Worm (Caenorhabditis elegans): ENCODE results near the gene atln-2.
"Not testable (repeated sequence)": the region's sequence is repeated elsewhere in the genome, so short reads cannot be mapped to it uniquely, and the experiment has no call there.

The atln-2 gene

DNA sequence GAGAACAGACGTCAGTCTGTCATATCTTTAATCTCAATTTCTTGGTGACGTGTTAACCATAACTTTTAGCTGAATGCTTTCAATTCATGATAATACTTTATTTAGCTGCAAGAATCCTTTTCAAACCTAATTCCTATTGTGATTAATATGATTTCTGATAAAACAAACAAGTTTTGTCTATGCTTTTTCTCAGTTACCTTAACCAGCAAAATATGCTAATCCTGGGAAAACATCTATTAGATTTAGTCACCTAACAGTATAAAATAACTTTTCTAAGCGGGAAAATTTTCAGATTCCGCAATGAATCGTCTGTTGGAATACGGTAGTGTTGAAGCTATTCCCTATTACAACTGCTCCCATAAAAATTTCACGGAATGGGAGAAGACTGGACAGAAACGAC lies 42.8 kb upstream of the atln-2 start, which contains the start of gene Y57G11C.30:
TSS of gene Y57G11C.30 (plus strand) at position 301 of the 400 bp plus-strand sequence.
- TF ChIP-seq atf-7 (tag; optimal IDR thresholded peaks at IDR 0.05); hlh-12 (tag; optimal IDR thresholded peaks at IDR 0.05); ceh-91 (GFP tag; IDR thresholded peaks at IDR 0.05): not testable (repeated sequence)

DNA sequence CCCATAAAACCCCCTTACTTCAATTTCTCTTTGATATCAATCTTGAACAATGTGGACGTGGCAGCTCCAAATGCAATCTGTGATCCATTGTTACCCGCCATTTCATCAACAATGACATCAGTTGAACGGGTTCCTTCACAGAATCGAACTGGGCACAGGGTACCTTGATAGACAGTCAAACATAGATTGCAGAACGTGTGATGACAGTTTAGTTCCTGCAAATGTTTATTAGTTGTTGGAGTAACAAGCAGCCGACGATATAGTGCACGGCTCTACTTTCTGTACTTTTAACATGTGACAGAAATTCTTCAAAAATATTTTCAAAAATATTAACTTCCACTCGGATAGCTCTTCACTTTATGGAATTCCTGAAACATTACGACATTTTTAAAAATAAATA lies 37.2 kb upstream of the atln-2 start, which contains the start of gene Y57G11C.48:
TSS of gene Y57G11C.48 (minus strand) at position 101 of the 400 bp plus-strand sequence.
- TF ChIP-seq attf-6 (GFP tag; IDR thresholded peaks at IDR 0.05) (peak; percentile 17; the same call in 1 of the 2 replicates), mes-4 (tag; optimal IDR thresholded peaks at IDR 0.05) (no peak)

- peak; percentile 83 for TF ChIP-seq attf-6 (GFP tag; IDR thresholded peaks at IDR 0.05)
- TF ChIP-seq snpc-4 (GFP tag; optimal IDR thresholded peaks at IDR 0.05) = no peak
- TF ChIP-seq snpc-4 (tag; optimal IDR thresholded peaks at IDR 0.05) = peak in 1 of 4 experiments; percentile 44
- no peak for TF ChIP-seq tlf-1 (GFP tag; optimal IDR thresholded peaks at IDR 0.05)
These were observed 32.4 kb upstream of the atln-2 start for ce11 chrIV:14949048-14949447.

ce11 chrIV:14950468-14950867 lies 30.9 kb upstream of the atln-2 start, which contains the start of gene Y41E3.22:
Gene Y41E3.22, plus strand, starts transcription at chrIV:14950710.
- TF ChIP-seq let-607 (tag; optimal IDR thresholded peaks at IDR 0.05) = no peak
- TF ChIP-seq dpl-1 (GFP tag; optimal IDR thresholded peaks at IDR 0.05) = no peak
- TF ChIP-seq let-526 (GFP tag; IDR thresholded peaks at IDR 0.05) = no peak
- no peak for TF ChIP-seq madf-8 (GFP tag; conservative IDR thresholded peaks at IDR 0.05)
- TF ChIP-seq F10E7.11 (tag; optimal IDR thresholded peaks at IDR 0.05) = no peak
- TF ChIP-seq hrde-1 (tag; optimal IDR thresholded peaks at IDR 0.05; ENCODE audit: borderline replicate concordance) = no peak
- TF ChIP-seq T26A5.8 (tag; optimal IDR thresholded peaks at IDR 0.05) = no peak
- TF ChIP-seq ceh-58 (GFP tag; IDR thresholded peaks at IDR 0.05) = no peak
- no peak for TF ChIP-seq lin-35 (GFP tag; optimal IDR thresholded peaks at IDR 0.05)
- TF ChIP-seq egl-44 (GFP tag; IDR thresholded peaks at IDR 0.05) = no peak
- no peak for TF ChIP-seq ztf-25 (GFP tag; IDR thresholded peaks at IDR 0.05)
- no peak for TF ChIP-seq ceh-91 (GFP tag; IDR thresholded peaks at IDR 0.05)
- TF ChIP-seq die-1 (tag; optimal IDR thresholded peaks at IDR 0.05) = no peak
- TF ChIP-seq K11D2.4 (GFP tag; IDR thresholded peaks at IDR 0.05) = no peak
- no peak for TF ChIP-seq ekl-4 (GFP tag; IDR thresholded peaks at IDR 0.05)

DNA sequence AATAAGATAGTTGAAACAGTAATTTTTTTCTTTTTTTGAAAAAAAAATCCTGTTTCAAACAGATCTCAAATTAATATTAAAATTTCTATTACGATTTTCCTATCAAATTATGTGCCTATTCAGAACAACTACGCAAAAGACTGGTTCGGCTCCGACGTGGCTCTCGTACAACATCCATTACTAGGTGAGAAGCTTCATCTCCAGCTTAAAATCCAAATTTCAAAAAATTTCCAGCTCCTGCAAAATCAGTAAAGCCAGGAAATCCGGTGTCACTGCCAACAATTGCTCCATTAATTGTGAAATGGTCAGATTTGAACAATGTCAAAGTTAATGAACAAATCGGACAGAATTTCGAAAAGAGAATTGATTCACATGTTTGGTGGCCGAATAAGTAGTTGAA lies 27.6 kb upstream of the atln-2 start:
- TF ChIP-seq lin-35 (GFP tag; optimal IDR thresholded peaks at IDR 0.05) (no peak), madf-8 (GFP tag; conservative IDR thresholded peaks at IDR 0.05) (no peak), snpc-3.4 (tag; optimal IDR thresholded peaks at IDR 0.05) (peak; percentile 22), unc-62 (GFP tag; optimal IDR thresholded peaks at IDR 0.05) (no peak), hrde-1 (tag; optimal IDR thresholded peaks at IDR 0.05; ENCODE audit: borderline replicate concordance) (peak; percentile 60), ceh-100 (GFP tag; IDR thresholded peaks at IDR 0.05) (no peak), F33H1.4 (GFP tag; IDR thresholded peaks at IDR 0.05) (peak; percentile 39), athp-1 (tag; optimal IDR thresholded peaks at IDR 0.05) (peak; percentile 60), snpc-4 (GFP tag; optimal IDR thresholded peaks at IDR 0.05) (peak; percentile 68), snpc-4 (tag; optimal IDR thresholded peaks at IDR 0.05) (peak in 1 of 4 experiments; percentile 93), aptf-3 (GFP tag; IDR thresholded peaks at IDR 0.05) (0 out of 2 replicates have a peak, but pooled peaks have one; percentile 57), hmg-1.2 (GFP tag; IDR thresholded peaks at IDR 0.05) (0 out of 2 replicates have a peak, but pooled peaks have one; percentile 5), nhr-80 (tag; optimal IDR thresholded peaks at IDR 0.05) (no peak), F49E8.2 (tag; optimal IDR thresholded peaks at IDR 0.05; ENCODE audit: insufficient read depth) (peak; percentile 52), madf-6 (GFP tag; IDR thresholded peaks at IDR 0.05) (peak; percentile 30; the same call in 1 of the 2 replicates), him-1 (tag; optimal IDR thresholded peaks at IDR 0.05) (peak; percentile 41), ztf-26 (tag; optimal IDR thresholded peaks at IDR 0.05) (no peak), rec-8 (tag; optimal IDR thresholded peaks at IDR 0.05) (peak in 1 of 2 experiments; percentile 0), attf-6 (GFP tag; IDR thresholded peaks at IDR 0.05) (peak; percentile 91), hsf-1 (GFP tag; IDR thresholded peaks at IDR 0.05) (peak; percentile 42; the same call in 1 of the 2 replicates), akir-1 (GFP tag; optimal IDR thresholded peaks at IDR 0.05) (no peak), ama-1 (optimal IDR thresholded peaks at IDR 0.05) (no peak), ama-1 (GFP tag; optimal IDR thresholded peaks at IDR 0.05) (peak in 1 of 2 experiments; percentile 73), tbp1 (GFP tag; optimal IDR thresholded peaks at IDR 0.05) (peak; percentile 45)

Data from whole organism, young adult.